Worm (Caenorhabditis elegans) whole organism, early embryonic: Measurements from ENCODE around the gene C18D1.2.

Source experiments
- B0310.2 ChIP-seq: sonication (generic microtip); optimal IDR thresholded peaks from 2 replicates; lab custom pipeline; 2016; ENCODE audit warnings: mild to moderate bottlenecking, missing genetic modification characterization, missing compliant biosample characterization
- F13C5.2 ChIP-seq: sonication (generic microtip); optimal IDR thresholded peaks from 2 replicates; lab custom pipeline; 2017; ENCODE audit warnings: mild to moderate bottlenecking, missing genetic modification characterization, inconsistent platforms, missing compliant biosample characterization
- aly-1 ChIP-seq: sonication (generic microtip); optimal IDR thresholded peaks from 2 replicates; lab custom pipeline; 2016; ENCODE audit warnings: missing genetic modification characterization, missing compliant biosample characterization
- ama-1 ChIP-seq: fragments of 150-350 bp; optimal IDR thresholded peaks from 2 replicates; lab custom pipeline; 2014
- ceh-13 ChIP-seq: fragments of 200-800 bp; sonication (Bioruptor generic); optimal IDR thresholded peaks from 2 replicates; lab custom pipeline; 2018; ENCODE audit warnings: mild to moderate bottlenecking, missing genetic modification characterization, missing compliant biosample characterization
- ceh-36 ChIP-seq: sonication (generic microtip); optimal IDR thresholded peaks from 2 replicates; lab custom pipeline; 2016; ENCODE audit warnings: missing genetic modification characterization, inconsistent platforms, missing compliant biosample characterization
- ets-7 ChIP-seq: sonication (generic microtip); optimal IDR thresholded peaks from 2 replicates; lab custom pipeline; 2016; ENCODE audit warnings: missing genotype, missing genetic modification characterization, missing compliant biosample characterization
- flt-1 ChIP-seq: fragments of 200-800 bp; sonication (Bioruptor generic); IDR thresholded peaks from 2 replicates; pipeline ENCODE4 v1.3.6; 2022; ENCODE audit warnings: missing genetic modification characterization, missing compliant biosample characterization
- hmbx-1 ChIP-seq: sonication (generic microtip); optimal IDR thresholded peaks from 2 replicates; lab custom pipeline; 2016; ENCODE audit warnings: mild to moderate bottlenecking, missing genetic modification characterization, missing compliant biosample characterization
- hmg-4 ChIP-seq: fragments of 200-800 bp; sonication (Bioruptor generic); optimal IDR thresholded peaks from 2 replicates; lab custom pipeline; 2018; ENCODE audit warnings: mild to moderate bottlenecking, missing genetic modification characterization, missing compliant biosample characterization
- hnd-1 ChIP-seq: sonication (generic microtip); optimal IDR thresholded peaks from 2 replicates; lab custom pipeline; 2016; ENCODE audit warnings: missing genetic modification characterization, missing compliant biosample characterization
- pes-1 ChIP-seq: fragments of 200-800 bp; sonication (Bioruptor generic); IDR thresholded peaks from 2 replicates; pipeline ENCODE4 v1.3.6; 2022; ENCODE audit warnings: missing genetic modification reagents, missing genetic modification characterization, missing compliant biosample characterization
- scrt-1 ChIP-seq: fragments of 200-800 bp; sonication (Bioruptor generic); IDR thresholded peaks from 2 replicates; pipeline ENCODE4 v1.3.6; 2022; ENCODE audit warnings: missing genetic modification characterization, missing compliant biosample characterization
- sea-1 ChIP-seq: fragments of 200-800 bp; sonication (Bioruptor generic); conservative IDR thresholded peaks from 2 replicates; pipeline ENCODE4 v1.3.6; 2022; ENCODE audit warnings: missing genetic modification characterization, missing compliant biosample characterization
- tbx-11 ChIP-seq: fragments of 200-800 bp; sonication (Bioruptor generic); IDR thresholded peaks from 2 replicates; pipeline ENCODE4 v1.3.6; 2022; ENCODE audit warnings: missing genetic modification characterization, missing compliant biosample characterization
- tbx-37 ChIP-seq: fragments of 200-800 bp; sonication (Bioruptor generic); conservative IDR thresholded peaks from 2 replicates; pipeline ENCODE4 v1.3.6; 2022; ENCODE audit warnings: missing genetic modification reagents, missing genetic modification characterization, missing compliant biosample characterization
- tra-4 ChIP-seq: sonication (generic microtip); optimal IDR thresholded peaks from 2 replicates; lab custom pipeline; 2017; ENCODE audit warnings: missing genetic modification characterization, missing compliant biosample characterization

Gene C18D1.2

ce11 chrII:10019669-10020068 is 37.1 kb upstream of the C18D1.2 start:
- TF ChIP-seq aly-1 (no peak), sea-1 (GFP tag; lab: Robert Waterston, UW) (no peak), hnd-1 (no peak), pes-1 (GFP tag; lab: Robert Waterston, UW) (no peak), ceh-13 (GFP tag; lab: Kevin White, UChicago) (no peak), tbx-11 (no peak), flt-1 (GFP tag; lab: Robert Waterston, UW) (no peak), ama-1 (no peak), tbx-37 (no peak), tra-4 (tag; lab: Kevin White, UChicago) (no peak), B0310.2 (tag; lab: Kevin White, UChicago) (no peak), F13C5.2 (tag; lab: Kevin White, UChicago) (no peak), scrt-1 (no peak), ets-7 (tag; lab: Kevin White, UChicago) (no peak), ceh-36 (tag; lab: Kevin White, UChicago) (no peak), hmbx-1 (tag; lab: Kevin White, UChicago) (no peak)

- TF ChIP-seq pes-1 (GFP tag; lab: Robert Waterston, UW): no peak
- TF ChIP-seq ceh-13 (GFP tag; lab: Kevin White, UChicago): no peak
- TF ChIP-seq hnd-1: no peak
Measured at ce11 chrII:10021749-10022148, 35.0 kb upstream of the C18D1.2 start.

ce11 chrII:10025059-10025458 is 31.7 kb upstream of the C18D1.2 start:
- TF ChIP-seq sea-1 (GFP tag; lab: Robert Waterston, UW) (no peak), tbx-11 (no peak), flt-1 (GFP tag; lab: Robert Waterston, UW) (no peak), ceh-36 (tag; lab: Kevin White, UChicago) (no peak), scrt-1 (no peak), tbx-37 (no peak), pes-1 (GFP tag; lab: Robert Waterston, UW) (no peak), ets-7 (tag; lab: Kevin White, UChicago) (no peak), B0310.2 (tag; lab: Kevin White, UChicago) (no peak), F13C5.2 (tag; lab: Kevin White, UChicago) (no peak), tra-4 (tag; lab: Kevin White, UChicago) (no peak), ceh-13 (GFP tag; lab: Kevin White, UChicago) (no peak), hmbx-1 (tag; lab: Kevin White, UChicago) (no peak), hnd-1 (no peak)

- TF ChIP-seq ets-7 (tag; lab: Kevin White, UChicago) (no peak), flt-1 (GFP tag; lab: Robert Waterston, UW) (no peak), B0310.2 (tag; lab: Kevin White, UChicago) (no peak), tra-4 (tag; lab: Kevin White, UChicago) (no peak), aly-1 (no peak), hnd-1 (no peak), tbx-37 (no peak), F13C5.2 (tag; lab: Kevin White, UChicago) (no peak), pes-1 (GFP tag; lab: Robert Waterston, UW) (no peak), ceh-13 (GFP tag; lab: Kevin White, UChicago) (no peak)
Measured at ce11 chrII:10028195-10028594, 28.6 kb upstream of the C18D1.2 start, which contains the start of gene F52H3.6. TSS of gene F52H3.6 (minus strand) at chrII:10028422.

- no peak for TF ChIP-seq hmbx-1 (tag; lab: Kevin White, UChicago)
- no peak for TF ChIP-seq ceh-36 (tag; lab: Kevin White, UChicago)
- no peak for TF ChIP-seq ceh-13 (GFP tag; lab: Kevin White, UChicago)
Measured at ce11 chrII:10029044-10029443, 27.7 kb upstream of the C18D1.2 start.

- TF ChIP-seq tra-4 (tag; lab: Kevin White, UChicago) (no peak), hmbx-1 (tag; lab: Kevin White, UChicago) (no peak), flt-1 (GFP tag; lab: Robert Waterston, UW) (no peak), ets-7 (tag; lab: Kevin White, UChicago) (no peak), hmg-4 (GFP tag; lab: Kevin White, UChicago) (no peak), F13C5.2 (tag; lab: Kevin White, UChicago) (no peak), ceh-13 (GFP tag; lab: Kevin White, UChicago) (no peak), sea-1 (GFP tag; lab: Robert Waterston, UW) (no peak), scrt-1 (no peak), ama-1 (no peak), tbx-37 (no peak), hnd-1 (no peak), tbx-11 (no peak), ceh-36 (tag; lab: Kevin White, UChicago) (no peak), B0310.2 (tag; lab: Kevin White, UChicago) (no peak)
Measured at ce11 chrII:10029890-10030289, 26.9 kb upstream of the C18D1.2 start, which contains the start of gene ttc-36. TSS of gene ttc-36 (plus strand) at chrII:10030190.

- TF ChIP-seq pes-1 (GFP tag; lab: Robert Waterston, UW) (peak; percentile 91), tbx-37 (peak; percentile 85), F13C5.2 (tag; lab: Kevin White, UChicago) (peak; percentile 39), scrt-1 (peak; percentile 81), sea-1 (GFP tag; lab: Robert Waterston, UW) (peak; percentile 94), tbx-11 (peak; percentile 79), flt-1 (GFP tag; lab: Robert Waterston, UW) (peak; percentile 76)
Measured at ce11 chrII:10033163-10033871, 23.5 kb upstream of the C18D1.2 start, which contains the start of gene mtcu-2. TSS of gene mtcu-2 (minus strand) at chrII:10033213.

- peak; percentile 66; the same call in 1 of the 2 replicates for TF ChIP-seq scrt-1
- peak; percentile 77; the same call in 1 of the 2 replicates for TF ChIP-seq tbx-11
- peak; percentile 49; the same call in 1 of the 2 replicates for TF ChIP-seq tbx-37
- peak; percentile 63; the same call in 1 of the 2 replicates for TF ChIP-seq sea-1 (GFP tag; lab: Robert Waterston, UW)
- peak; percentile 81 for TF ChIP-seq pes-1 (GFP tag; lab: Robert Waterston, UW)
Measured at ce11 chrII:10034769-10035168, 22.0 kb upstream of the C18D1.2 start.
